Worm (Caenorhabditis elegans) whole organism, L4 larva: Measurements from ENCODE around the gene cubn-1.
A peak's percentile ranks its signal among the peaks of the same experiment; 100 is the strongest.

Experiments used
- F26F4.8 ChIP-seq: fragments of 200-800 bp; sonication (Bioruptor generic); conservative IDR thresholded peaks from 2 replicates; pipeline ENCODE4 v1.3.6; 2022; ENCODE audit warnings: missing genetic modification characterization, missing compliant biosample characterization
- F49E8.2 ChIP-seq: sonication (generic microtip); optimal IDR thresholded peaks from 2 replicates; lab custom pipeline; 2016; ENCODE audit warnings: missing compliant biosample characterization, mild to moderate bottlenecking, missing genetic modification characterization, borderline replicate concordance
- T26A8.4 ChIP-seq: fragments of 200-800 bp; sonication (Bioruptor generic); IDR thresholded peaks from 2 replicates; pipeline ENCODE4 v1.3.6; 2022; ENCODE audit warnings: missing genetic modification characterization, missing compliant biosample characterization
- Y5F2A.4 ChIP-seq: fragments of 200-800 bp; sonication (Bioruptor generic); optimal IDR thresholded peaks from 2 replicates; lab custom pipeline; 2018; ENCODE audit warnings: mild to moderate bottlenecking, missing genetic modification characterization, missing compliant biosample characterization
- ZK337.2 ChIP-seq: fragments of 200-800 bp; sonication (Bioruptor generic); IDR thresholded peaks from 2 replicates; pipeline ENCODE4 v1.3.6; 2022; ENCODE audit warnings: missing genetic modification reagents, missing genetic modification characterization, missing compliant biosample characterization
- aha-1 ChIP-seq: fragments of 150-350 bp; peaks from one replicate; lab custom pipeline; 2014; ENCODE audit warnings: missing biosample characterization, missing genetic modification characterization
- aly-2 ChIP-seq: sonication (generic microtip); optimal IDR thresholded peaks from 2 replicates; lab custom pipeline; 2018; ENCODE audit warnings: missing biosample characterization, missing genetic modification characterization
- ama-1 ChIP-seq: fragments of 150-350 bp; optimal IDR thresholded peaks from 2 replicates; lab custom pipeline; 2014; ENCODE audit warnings: inconsistent platforms, mixed read lengths
- ceh-20 ChIP-seq: fragments of 200-800 bp; sonication (Bioruptor generic); IDR thresholded peaks from 2 replicates; pipeline ENCODE4 v1.3.6; 2022; ENCODE audit warnings: missing genetic modification reagents, missing genetic modification characterization, missing compliant biosample characterization
- cey-2 ChIP-seq: sonication (generic microtip); optimal IDR thresholded peaks from 3 replicates; lab custom pipeline; 2017; ENCODE audit warnings: missing genetic modification characterization, mild to moderate bottlenecking, missing compliant biosample characterization, antibody characterized with exemption, borderline replicate concordance; ENCODE audit not compliant: insufficient read depth
- daf-12 ChIP-seq: fragments of 150-350 bp; optimal IDR thresholded peaks from 2 replicates; lab custom pipeline; 2014; ENCODE audit warnings: missing biosample characterization, missing genetic modification reagents, missing genetic modification characterization
- daf-16 ChIP-seq, 3 experiments: sonication (generic microtip); optimal IDR thresholded peaks; 2 replicates each; lab custom pipeline; 2016 to 2017; ENCODE audit warnings: missing genetic modification characterization in 3 of 3, missing genetic modification reagents in 3 of 3, mild to moderate bottlenecking in 2 of 3, missing compliant biosample characterization in 2 of 3, missing biosample characterization in 1 of 3, moderate library complexity in 1 of 3
- duxl-1 ChIP-seq: sonication (generic microtip); optimal IDR thresholded peaks from 2 replicates; lab custom pipeline; 2016; ENCODE audit warnings: mild to moderate bottlenecking, missing genetic modification characterization, moderate library complexity, missing compliant biosample characterization; ENCODE audit not compliant: poor library complexity
- dve-1 ChIP-seq: sonication (generic microtip); optimal IDR thresholded peaks from 2 replicates; lab custom pipeline; 2017; ENCODE audit warnings: antibody characterized with exemption, mild to moderate bottlenecking, missing genetic modification characterization, missing compliant biosample characterization; ENCODE audit not compliant: insufficient read depth
- egl-27 ChIP-seq: sonication (generic microtip); optimal IDR thresholded peaks from 3 replicates; lab custom pipeline; 2017; ENCODE audit warnings: missing biosample characterization, missing genetic modification reagents, missing genetic modification characterization
- egl-43 ChIP-seq: fragments of 200-800 bp; sonication (Bioruptor generic); IDR thresholded peaks from 2 replicates; pipeline ENCODE4 v1.3.6; 2022; ENCODE audit warnings: missing genetic modification reagents, missing genetic modification characterization, missing compliant biosample characterization
- fkh-10 ChIP-seq: fragments of 150-350 bp; optimal IDR thresholded peaks from 2 replicates; lab custom pipeline; 2014; ENCODE audit warnings: missing biosample characterization, missing genetic modification reagents, missing genetic modification characterization
- gei-8 ChIP-seq: fragments of 200-800 bp; sonication (Bioruptor generic); optimal IDR thresholded peaks from 2 replicates; lab custom pipeline; 2018; ENCODE audit warnings: mild to moderate bottlenecking, missing genetic modification characterization, missing compliant biosample characterization
- hlh-30 ChIP-seq: sonication (generic microtip); optimal IDR thresholded peaks from 2 replicates; lab custom pipeline; 2017; ENCODE audit warnings: antibody characterized with exemption, mild to moderate bottlenecking, missing genetic modification characterization, missing compliant biosample characterization; ENCODE audit not compliant: insufficient read depth
- hmg-1.1 ChIP-seq: fragments of 200-800 bp; sonication (Bioruptor generic); IDR thresholded peaks from 2 replicates; pipeline ENCODE4 v1.3.6; 2022; ENCODE audit warnings: missing genetic modification reagents, missing genetic modification characterization, missing compliant biosample characterization
- jun-1 ChIP-seq: fragments of 150-350 bp; optimal IDR thresholded peaks from 2 replicates; lab custom pipeline; 2014; ENCODE audit warnings: missing biosample characterization, missing genetic modification reagents, missing genetic modification characterization
- lin-38 ChIP-seq: fragments of 200-800 bp; sonication (Bioruptor generic); IDR thresholded peaks from 2 replicates; pipeline ENCODE4 v1.3.6; 2022; ENCODE audit warnings: missing genetic modification reagents, missing genetic modification characterization, missing compliant biosample characterization
- lin-39 ChIP-seq: fragments of 150-350 bp; optimal IDR thresholded peaks from 2 replicates; lab custom pipeline; 2014; ENCODE audit warnings: missing biosample characterization, missing genetic modification reagents, missing genetic modification characterization
- lsy-2 ChIP-seq, 2 experiments: fragments of 150-350 bp in 1 of 2; sonication (generic microtip) in 1 of 2; optimal IDR thresholded peaks; 2 replicates each; lab custom pipeline; 2014 to 2017; ENCODE audit warnings: missing biosample characterization in 2 of 2, missing genetic modification characterization in 2 of 2
- madf-9 ChIP-seq: fragments of 200-800 bp; sonication (Bioruptor generic); conservative IDR thresholded peaks from 2 replicates; pipeline ENCODE4 v1.3.6; 2022; ENCODE audit warnings: missing genetic modification reagents, missing genetic modification characterization, missing compliant biosample characterization
- mdl-1 ChIP-seq, 2 experiments: fragments of 150-350 bp in 1 of 2; sonication (generic microtip) in 1 of 2; optimal IDR thresholded peaks; 2 replicates each; lab custom pipeline; 2014 to 2017; ENCODE audit warnings: missing biosample characterization in 2 of 2, missing genetic modification characterization in 2 of 2
- mdt-29 ChIP-seq: fragments of 200-800 bp; sonication (Bioruptor generic); IDR thresholded peaks from 2 replicates; pipeline ENCODE4 v1.3.6; 2022; ENCODE audit warnings: missing genetic modification reagents, missing genetic modification characterization, missing compliant biosample characterization
- nhr-10 ChIP-seq: fragments of 150-350 bp; optimal IDR thresholded peaks from 2 replicates; lab custom pipeline; 2014; ENCODE audit warnings: missing biosample characterization, missing genetic modification characterization
- nhr-111 ChIP-seq: fragments of 200-800 bp; sonication (Bioruptor generic); optimal IDR thresholded peaks from 2 replicates; lab custom pipeline; 2018; ENCODE audit warnings: mild to moderate bottlenecking, missing genetic modification characterization, missing compliant biosample characterization
- nhr-237 ChIP-seq: sonication (generic microtip); optimal IDR thresholded peaks from 2 replicates; lab custom pipeline; 2017; ENCODE audit warnings: missing biosample characterization, missing genetic modification characterization
- nhr-28 ChIP-seq: fragments of 150-350 bp; optimal IDR thresholded peaks from 2 replicates; lab custom pipeline; 2014; ENCODE audit warnings: missing biosample characterization, missing genetic modification characterization
- pha-4 ChIP-seq, 2 experiments: fragments of 150-350 bp in 1 of 2; fragments of 200-800 bp in 1 of 2; sonication (Bioruptor generic) in 1 of 2; IDR thresholded peaks in 1 of 2; optimal IDR thresholded peaks in 1 of 2; 2 replicates each; pipeline versions ENCODE4 v1.3.6 to Lab custom; 2014 to 2022; ENCODE audit warnings: missing genetic modification characterization in 2 of 2, missing genetic modification reagents in 2 of 2, missing biosample characterization in 1 of 2, missing compliant biosample characterization in 1 of 2
- skn-1 ChIP-seq: fragments of 150-350 bp; optimal IDR thresholded peaks from 2 replicates; lab custom pipeline; 2014; ENCODE audit warnings: missing biosample characterization, missing genetic modification characterization
- unc-130 ChIP-seq: sonication (generic microtip); optimal IDR thresholded peaks from 2 replicates; lab custom pipeline; 2016; ENCODE audit warnings: missing genetic modification reagents, missing genetic modification characterization, missing compliant biosample characterization
- unc-62 ChIP-seq, 3 experiments: fragments of 150-350 bp in 1 of 3; sonication (generic microtip); optimal IDR thresholded peaks in 2 of 3; peaks in 1 of 3; 1 replicate in 1 of 3; 2 replicates in 2 of 3; lab custom pipeline; 2014 to 2017; ENCODE audit warnings: missing biosample characterization in 3 of 3, missing genetic modification characterization in 3 of 3, missing genetic modification reagents in 3 of 3, missing genotype in 1 of 3
- zip-2 ChIP-seq: fragments of 150-350 bp; optimal IDR thresholded peaks from 2 replicates; lab custom pipeline; 2014; ENCODE audit warnings: missing biosample characterization, missing genetic modification characterization
- ztf-11 ChIP-seq: fragments of 150-350 bp; optimal IDR thresholded peaks from 2 replicates; lab custom pipeline; 2014; ENCODE audit warnings: missing biosample characterization, missing genetic modification characterization

The cubn-1 gene

DNA sequence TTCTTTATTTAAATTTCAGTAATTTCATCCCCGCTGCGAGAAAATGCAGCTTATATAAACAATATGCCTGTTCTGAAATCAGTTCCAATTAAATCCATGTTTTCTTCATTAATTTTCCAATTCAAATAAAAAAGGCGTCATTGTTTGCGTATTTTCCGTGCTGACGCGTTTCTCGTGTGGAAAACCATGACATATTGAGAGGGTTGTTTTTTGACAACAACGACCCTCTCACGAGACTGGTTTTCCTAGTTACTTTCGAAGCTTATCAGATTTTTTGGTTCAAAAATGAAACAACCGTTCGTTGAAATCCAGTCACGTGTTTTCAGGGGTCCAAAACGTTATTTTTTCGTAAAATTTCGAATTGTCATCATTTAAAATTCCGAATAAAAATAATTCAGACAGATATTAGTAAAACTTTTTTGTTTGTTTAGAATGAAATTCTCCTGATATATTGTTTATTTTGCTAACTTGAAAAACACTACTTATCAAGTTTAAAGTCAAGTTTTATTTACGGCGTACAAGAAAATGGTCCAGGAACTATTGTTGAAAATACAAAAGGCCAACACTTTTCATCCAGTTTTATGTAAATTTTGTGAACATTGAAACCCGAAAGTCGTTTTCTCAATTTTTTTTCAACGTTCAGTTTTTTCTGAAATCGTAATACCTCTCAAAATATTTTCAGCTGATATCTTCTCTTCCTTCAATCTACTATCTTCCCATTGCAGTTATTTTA lies 11.5 kb upstream of the cubn-1 start, which contains the start of gene C14C10.5 (continued):
- TF ChIP-seq cey-2 (tag; lab: Kevin White, UChicago): no peak
- no peak for TF ChIP-seq nhr-28 (tag; lab: Kevin White, UChicago)
- no peak for TF ChIP-seq lin-39
- no peak for TF ChIP-seq zip-2 (tag; lab: Kevin White, UChicago)
- TF ChIP-seq duxl-1 (tag; lab: Kevin White, UChicago): no peak
- no peak for TF ChIP-seq mdt-29
- no peak for TF ChIP-seq unc-130 (GFP tag; lab: Kevin White, UChicago)
- no peak for TF ChIP-seq lsy-2 (tag; optimal IDR thresholded peaks at IDR 0.05; lab: Kevin White, UChicago)
- TF ChIP-seq F26F4.8 (GFP tag; lab: Robert Waterston, UW): no peak
- no peak for TF ChIP-seq T26A8.4 (GFP tag; lab: Robert Waterston, UW)
- no peak for TF ChIP-seq gei-8 (GFP tag; lab: Kevin White, UChicago)
- TF ChIP-seq dve-1: peak; percentile 48
- no peak for TF ChIP-seq egl-43 (GFP tag; lab: Robert Waterston, UW)
- no peak for TF ChIP-seq fkh-10 (GFP tag; lab: Kevin White, UChicago)
- TF ChIP-seq lin-38 (GFP tag; lab: Robert Waterston, UW): no peak
- TF ChIP-seq ama-1 (lab: Kevin White, UChicago): no peak
- no peak for TF ChIP-seq nhr-10 (tag; lab: Kevin White, UChicago)
- no peak for TF ChIP-seq egl-27 (tag; lab: Kevin White, UChicago)
- no peak for TF ChIP-seq nhr-111 (GFP tag; lab: Kevin White, UChicago)
- TF ChIP-seq hlh-30 (tag; lab: Kevin White, UChicago): no peak
- TF ChIP-seq daf-12 (tag; lab: Kevin White, UChicago): no peak
- no peak for TF ChIP-seq F49E8.2 (tag; lab: Kevin White, UChicago)
- no peak for TF ChIP-seq nhr-237 (tag; lab: Kevin White, UChicago)
- no peak for TF ChIP-seq skn-1 (tag; lab: Kevin White, UChicago)
- no peak for TF ChIP-seq daf-16 (GFP tag; optimal IDR thresholded peaks at IDR 0.05; lab: Kevin White, UChicago)
- peak; percentile 79 for TF ChIP-seq daf-16 (tag; optimal IDR thresholded peaks at IDR 0.05; lab: Kevin White, UChicago)
- no peak for TF ChIP-seq pha-4 (GFP tag; IDR thresholded peaks at IDR 0.05; lab: Robert Waterston, UW)
- TF ChIP-seq pha-4 (tag; optimal IDR thresholded peaks at IDR 0.05; lab: Kevin White, UChicago): no peak
- TF ChIP-seq mdl-1 (tag; optimal IDR thresholded peaks at IDR 0.05; lab: Kevin White, UChicago): peak in 1 of 2 experiments; percentile 33
- no peak for TF ChIP-seq jun-1 (tag; lab: Kevin White, UChicago)
- TF ChIP-seq, all 104 proteins: peak for 8

DNA sequence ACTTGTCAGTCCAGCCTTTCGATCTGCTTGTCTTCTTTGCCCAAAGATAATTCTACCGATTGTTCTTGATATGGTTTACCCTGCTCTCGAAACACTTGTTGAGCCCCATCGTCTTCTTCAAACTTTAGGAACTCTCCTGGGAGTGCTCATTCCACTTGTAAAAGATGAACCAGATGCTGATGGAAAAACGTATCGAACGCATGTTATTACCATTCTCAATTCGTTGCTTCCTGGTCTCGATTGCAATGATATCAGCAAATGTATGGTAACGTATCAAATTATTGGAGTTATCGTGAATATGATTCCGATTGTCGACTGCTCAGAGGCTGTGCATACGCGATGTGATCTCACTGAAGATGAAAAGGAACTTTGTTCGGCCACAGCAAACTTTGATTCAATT lies 9.3 kb upstream of the cubn-1 start:
- TF ChIP-seq Y5F2A.4 (GFP tag; lab: Kevin White, UChicago) (no peak), ceh-20 (GFP tag; lab: Robert Waterston, UW) (no peak), aha-1 (tag; lab: Kevin White, UChicago) (peak; percentile 53), unc-62 (GFP tag; optimal IDR thresholded peaks at IDR 0.05 in 1 of 2; lab: Kevin White, UChicago) (peak in 1 of 2 experiments; percentile 84), unc-62 (tag; optimal IDR thresholded peaks at IDR 0.05; lab: Kevin White, UChicago) (no peak), ztf-11 (tag; lab: Kevin White, UChicago) (no peak), nhr-111 (GFP tag; lab: Kevin White, UChicago) (no peak), ZK337.2 (GFP tag; lab: Robert Waterston, UW) (no peak)

DNA sequence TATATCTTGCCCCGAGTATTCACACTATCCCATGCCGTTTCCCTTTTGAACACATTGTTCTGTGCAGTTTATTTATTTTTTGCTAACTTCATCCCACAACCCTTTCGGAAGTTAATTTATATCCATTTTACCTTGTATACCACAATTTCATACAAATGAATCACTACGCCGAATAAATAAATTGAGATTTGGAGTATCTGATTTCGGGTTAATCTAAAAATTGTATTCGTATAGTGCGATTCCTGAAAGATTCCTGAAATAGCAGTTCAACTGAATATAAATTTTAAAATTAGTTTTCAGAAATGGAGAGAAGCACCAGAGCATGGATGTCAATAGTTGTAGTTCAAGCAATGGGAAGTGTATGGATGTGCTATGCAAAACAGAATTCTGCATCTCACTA lies 4.0 kb upstream of the cubn-1 start, which contains the start of gene erg-28:
TSS of gene erg-28 (plus strand) at position 301 of the 400 bp plus-strand sequence.
- no peak for TF ChIP-seq lsy-2 (tag; optimal IDR thresholded peaks at IDR 0.05; lab: Kevin White, UChicago)
- no peak for TF ChIP-seq hmg-1.1
- no peak for TF ChIP-seq daf-16 (GFP tag; optimal IDR thresholded peaks at IDR 0.05; lab: Kevin White, UChicago)
- no peak for TF ChIP-seq daf-16 (tag; optimal IDR thresholded peaks at IDR 0.05; lab: Kevin White, UChicago)
- no peak for TF ChIP-seq madf-9 (GFP tag; lab: Robert Waterston, UW)
- no peak for TF ChIP-seq aly-2 (tag; lab: Kevin White, UChicago)
- TF ChIP-seq pha-4 (GFP tag; IDR thresholded peaks at IDR 0.05; lab: Robert Waterston, UW): no peak
- no peak for TF ChIP-seq pha-4 (tag; optimal IDR thresholded peaks at IDR 0.05; lab: Kevin White, UChicago)
